Worm (Caenorhabditis elegans) whole organism, L4 larva: ENCODE results near the gene C50C3.5.

Source experiments
- F10B5.3 ChIP-seq: sonication (generic microtip); optimal IDR thresholded peaks from 2 replicates; lab custom pipeline; 2016; ENCODE audit warnings: mild to moderate bottlenecking, missing genetic modification characterization, missing compliant biosample characterization
- F26F4.8 ChIP-seq: fragments of 200-800 bp; sonication (Bioruptor generic); conservative IDR thresholded peaks from 2 replicates; pipeline ENCODE4 v1.3.6; 2022; ENCODE audit warnings: missing genetic modification characterization, missing compliant biosample characterization
- F44E2.7 ChIP-seq: fragments of 200-800 bp; sonication (Bioruptor generic); IDR thresholded peaks from 2 replicates; pipeline ENCODE4 v2.1.2; 2022; ENCODE audit warnings: missing genetic modification characterization, missing compliant biosample characterization
- F49E8.2 ChIP-seq: sonication (generic microtip); optimal IDR thresholded peaks from 2 replicates; lab custom pipeline; 2016; ENCODE audit warnings: missing compliant biosample characterization, mild to moderate bottlenecking, missing genetic modification characterization, borderline replicate concordance
- R02D3.7 ChIP-seq: fragments of 150-350 bp; sonication (generic microtip); optimal IDR thresholded peaks from 3 replicates; lab custom pipeline; 2014; ENCODE audit warnings: missing biosample characterization, missing genetic modification characterization
- T20F7.1 ChIP-seq: fragments of 200-800 bp; sonication (Bioruptor generic); optimal IDR thresholded peaks from 2 replicates; lab custom pipeline; 2018; ENCODE audit warnings: mild to moderate bottlenecking, missing genetic modification characterization, missing compliant biosample characterization
- Y48G9A.11 ChIP-seq: fragments of 200-800 bp; sonication (Bioruptor generic); IDR thresholded peaks from 2 replicates; pipeline ENCODE4 v1.3.6; 2022; ENCODE audit warnings: missing genetic modification reagents, missing genetic modification characterization, missing compliant biosample characterization
- Y5F2A.4 ChIP-seq: fragments of 200-800 bp; sonication (Bioruptor generic); optimal IDR thresholded peaks from 2 replicates; lab custom pipeline; 2018; ENCODE audit warnings: mild to moderate bottlenecking, missing genetic modification characterization, missing compliant biosample characterization
- aha-1 ChIP-seq: fragments of 150-350 bp; peaks from one replicate; lab custom pipeline; 2014; ENCODE audit warnings: missing biosample characterization, missing genetic modification characterization
- attf-4 ChIP-seq: sonication (generic microtip); optimal IDR thresholded peaks from 3 replicates; lab custom pipeline; 2017; ENCODE audit warnings: missing biosample characterization, missing genetic modification characterization
- ceh-20 ChIP-seq: fragments of 200-800 bp; sonication (Bioruptor generic); IDR thresholded peaks from 2 replicates; pipeline ENCODE4 v1.3.6; 2022; ENCODE audit warnings: missing genetic modification reagents, missing genetic modification characterization, missing compliant biosample characterization
- ceh-32 ChIP-seq: sonication (generic microtip); optimal IDR thresholded peaks from 2 replicates; lab custom pipeline; 2016; ENCODE audit warnings: mild to moderate bottlenecking, missing genetic modification characterization, missing compliant biosample characterization; ENCODE audit not compliant: poor library complexity
- ceh-44 ChIP-seq: fragments of 200-800 bp; sonication (Bioruptor generic); IDR thresholded peaks from 2 replicates; pipeline ENCODE4 v1.3.6; 2022; ENCODE audit warnings: missing genetic modification reagents, missing genetic modification characterization, missing compliant biosample characterization
- ctbp-1 ChIP-seq: fragments of 200-800 bp; sonication (Bioruptor generic); IDR thresholded peaks from 2 replicates; pipeline ENCODE4 v1.3.6; 2022; ENCODE audit warnings: missing genetic modification reagents, missing genetic modification characterization, missing compliant biosample characterization
- daf-12 ChIP-seq: fragments of 150-350 bp; optimal IDR thresholded peaks from 2 replicates; lab custom pipeline; 2014; ENCODE audit warnings: missing biosample characterization, missing genetic modification reagents, missing genetic modification characterization
- daf-8 ChIP-seq: fragments of 200-800 bp; sonication (Bioruptor generic); IDR thresholded peaks from 2 replicates; pipeline ENCODE4 v1.3.6; 2022; ENCODE audit warnings: missing genetic modification characterization, missing compliant biosample characterization
- dmd-8 ChIP-seq: fragments of 200-800 bp; sonication (Bioruptor generic); IDR thresholded peaks from 2 replicates; pipeline ENCODE4 v1.3.6; 2022; ENCODE audit warnings: missing genetic modification characterization, missing compliant biosample characterization
- duxl-1 ChIP-seq: sonication (generic microtip); optimal IDR thresholded peaks from 2 replicates; lab custom pipeline; 2016; ENCODE audit warnings: mild to moderate bottlenecking, missing genetic modification characterization, moderate library complexity, missing compliant biosample characterization; ENCODE audit not compliant: poor library complexity
- egl-27 ChIP-seq: sonication (generic microtip); optimal IDR thresholded peaks from 3 replicates; lab custom pipeline; 2017; ENCODE audit warnings: missing biosample characterization, missing genetic modification reagents, missing genetic modification characterization
- fkh-10 ChIP-seq: fragments of 150-350 bp; optimal IDR thresholded peaks from 2 replicates; lab custom pipeline; 2014; ENCODE audit warnings: missing biosample characterization, missing genetic modification reagents, missing genetic modification characterization
- fos-1 ChIP-seq: fragments of 150-350 bp; optimal IDR thresholded peaks from 2 replicates; lab custom pipeline; 2014; ENCODE audit warnings: missing biosample characterization, missing genetic modification characterization
- gei-8 ChIP-seq: fragments of 200-800 bp; sonication (Bioruptor generic); optimal IDR thresholded peaks from 2 replicates; lab custom pipeline; 2018; ENCODE audit warnings: mild to moderate bottlenecking, missing genetic modification characterization, missing compliant biosample characterization
- hif-1 ChIP-seq, 2 experiments: sonication (generic microtip); optimal IDR thresholded peaks; 2 replicates each; lab custom pipeline; 2016 to 2017; ENCODE audit warnings: missing compliant biosample characterization in 2 of 2, missing genetic modification characterization in 2 of 2, missing genetic modification reagents in 2 of 2, missing genotype in 2 of 2, mild to moderate bottlenecking in 1 of 2
- hlh-30 ChIP-seq: sonication (generic microtip); optimal IDR thresholded peaks from 2 replicates; lab custom pipeline; 2017; ENCODE audit warnings: antibody characterized with exemption, mild to moderate bottlenecking, missing genetic modification characterization, missing compliant biosample characterization; ENCODE audit not compliant: insufficient read depth
- lin-13 ChIP-seq: fragments of 150-350 bp; optimal IDR thresholded peaks from 2 replicates; lab custom pipeline; 2014; ENCODE audit warnings: missing biosample characterization, missing genetic modification reagents, missing genetic modification characterization
- lin-38 ChIP-seq: fragments of 200-800 bp; sonication (Bioruptor generic); IDR thresholded peaks from 2 replicates; pipeline ENCODE4 v1.3.6; 2022; ENCODE audit warnings: missing genetic modification reagents, missing genetic modification characterization, missing compliant biosample characterization
- madf-5 ChIP-seq, 2 experiments: fragments of 200-800 bp; sonication (Bioruptor generic); IDR thresholded peaks; 2 replicates each; pipeline ENCODE4 v1.3.6; 2022; ENCODE audit warnings: missing compliant biosample characterization in 2 of 2, missing genetic modification characterization in 2 of 2
- madf-9 ChIP-seq: fragments of 200-800 bp; sonication (Bioruptor generic); conservative IDR thresholded peaks from 2 replicates; pipeline ENCODE4 v1.3.6; 2022; ENCODE audit warnings: missing genetic modification reagents, missing genetic modification characterization, missing compliant biosample characterization
- mdl-1 ChIP-seq, 2 experiments: fragments of 150-350 bp in 1 of 2; sonication (generic microtip) in 1 of 2; optimal IDR thresholded peaks; 2 replicates each; lab custom pipeline; 2014 to 2017; ENCODE audit warnings: missing biosample characterization in 2 of 2, missing genetic modification characterization in 2 of 2
- mdt-29 ChIP-seq: fragments of 200-800 bp; sonication (Bioruptor generic); IDR thresholded peaks from 2 replicates; pipeline ENCODE4 v1.3.6; 2022; ENCODE audit warnings: missing genetic modification reagents, missing genetic modification characterization, missing compliant biosample characterization
- mxl-3 ChIP-seq: fragments of 200-800 bp; sonication (Bioruptor generic); optimal IDR thresholded peaks from 2 replicates; lab custom pipeline; 2018; ENCODE audit warnings: mild to moderate bottlenecking, missing genetic modification characterization, missing compliant biosample characterization
- nhr-11 ChIP-seq: fragments of 150-350 bp; optimal IDR thresholded peaks from 2 replicates; lab custom pipeline; 2014; ENCODE audit warnings: missing biosample characterization, missing genetic modification characterization
- nhr-111 ChIP-seq: fragments of 200-800 bp; sonication (Bioruptor generic); optimal IDR thresholded peaks from 2 replicates; lab custom pipeline; 2018; ENCODE audit warnings: mild to moderate bottlenecking, missing genetic modification characterization, missing compliant biosample characterization
- nhr-6 ChIP-seq: fragments of 150-350 bp; optimal IDR thresholded peaks from 2 replicates; lab custom pipeline; 2014; ENCODE audit warnings: missing biosample characterization, missing genetic modification characterization
- nhr-76 ChIP-seq: fragments of 150-350 bp; optimal IDR thresholded peaks from 2 replicates; lab custom pipeline; 2014; ENCODE audit warnings: missing biosample characterization, missing genetic modification characterization
- pha-4 ChIP-seq, 2 experiments: fragments of 150-350 bp in 1 of 2; fragments of 200-800 bp in 1 of 2; sonication (Bioruptor generic) in 1 of 2; IDR thresholded peaks in 1 of 2; optimal IDR thresholded peaks in 1 of 2; 2 replicates each; pipeline versions ENCODE4 v1.3.6 to Lab custom; 2014 to 2022; ENCODE audit warnings: missing genetic modification characterization in 2 of 2, missing genetic modification reagents in 2 of 2, missing biosample characterization in 1 of 2, missing compliant biosample characterization in 1 of 2
- php-3 ChIP-seq: fragments of 200-800 bp; sonication (Bioruptor generic); IDR thresholded peaks from 2 replicates; pipeline ENCODE4 v1.3.6; 2022; ENCODE audit warnings: missing genetic modification reagents, missing genetic modification characterization, missing compliant biosample characterization
- pqm-1 ChIP-seq: sonication (generic microtip); optimal IDR thresholded peaks from 2 replicates; lab custom pipeline; 2017; ENCODE audit warnings: missing biosample characterization, missing genetic modification characterization
- snpc-4 ChIP-seq: fragments of 150-350 bp; optimal IDR thresholded peaks from 2 replicates; lab custom pipeline; 2014; ENCODE audit warnings: missing biosample characterization, missing genetic modification characterization
- spr-3 ChIP-seq: fragments of 200-800 bp; sonication (Bioruptor generic); optimal IDR thresholded peaks from 2 replicates; lab custom pipeline; 2018; ENCODE audit warnings: mild to moderate bottlenecking, missing genetic modification characterization, missing compliant biosample characterization
- tag-97 ChIP-seq: fragments of 200-800 bp; sonication (Bioruptor generic); IDR thresholded peaks from 2 replicates; pipeline ENCODE4 v1.3.6; 2022; ENCODE audit warnings: missing genetic modification characterization, missing compliant biosample characterization
- tra-1 ChIP-seq: fragments of 200-800 bp; sonication (Bioruptor generic); IDR thresholded peaks from 2 replicates; pipeline ENCODE4 v1.3.6; 2022; ENCODE audit warnings: missing genetic modification reagents, missing genetic modification characterization, missing compliant biosample characterization
- unc-130 ChIP-seq: sonication (generic microtip); optimal IDR thresholded peaks from 2 replicates; lab custom pipeline; 2016; ENCODE audit warnings: missing genetic modification reagents, missing genetic modification characterization, missing compliant biosample characterization
- unc-39 ChIP-seq: sonication (generic microtip); optimal IDR thresholded peaks from 2 replicates; lab custom pipeline; 2017; ENCODE audit warnings: missing biosample characterization, missing genetic modification characterization
- unc-62 ChIP-seq, 3 experiments: fragments of 150-350 bp in 1 of 3; sonication (generic microtip); optimal IDR thresholded peaks in 2 of 3; peaks in 1 of 3; 1 replicate in 1 of 3; 2 replicates in 2 of 3; lab custom pipeline; 2014 to 2017; ENCODE audit warnings: missing biosample characterization in 3 of 3, missing genetic modification characterization in 3 of 3, missing genetic modification reagents in 3 of 3, missing genotype in 1 of 3
- vab-7 ChIP-seq: fragments of 200-800 bp; sonication (Bioruptor generic); IDR thresholded peaks from 2 replicates; pipeline ENCODE4 v1.3.6; 2022; ENCODE audit warnings: missing genetic modification reagents, missing genetic modification characterization, missing compliant biosample characterization
- zag-1 ChIP-seq: fragments of 150-350 bp; optimal IDR thresholded peaks from 2 replicates; lab custom pipeline; 2014; ENCODE audit warnings: missing biosample characterization, missing genetic modification characterization
- zfp-3 ChIP-seq: fragments of 200-800 bp; sonication (Bioruptor generic); conservative IDR thresholded peaks from 2 replicates; pipeline ENCODE4 v1.3.6; 2022; ENCODE audit warnings: missing genetic modification reagents, missing genetic modification characterization, missing compliant biosample characterization
- ztf-11 ChIP-seq: fragments of 150-350 bp; optimal IDR thresholded peaks from 2 replicates; lab custom pipeline; 2014; ENCODE audit warnings: missing biosample characterization, missing genetic modification characterization

Gene C50C3.5

DNA sequence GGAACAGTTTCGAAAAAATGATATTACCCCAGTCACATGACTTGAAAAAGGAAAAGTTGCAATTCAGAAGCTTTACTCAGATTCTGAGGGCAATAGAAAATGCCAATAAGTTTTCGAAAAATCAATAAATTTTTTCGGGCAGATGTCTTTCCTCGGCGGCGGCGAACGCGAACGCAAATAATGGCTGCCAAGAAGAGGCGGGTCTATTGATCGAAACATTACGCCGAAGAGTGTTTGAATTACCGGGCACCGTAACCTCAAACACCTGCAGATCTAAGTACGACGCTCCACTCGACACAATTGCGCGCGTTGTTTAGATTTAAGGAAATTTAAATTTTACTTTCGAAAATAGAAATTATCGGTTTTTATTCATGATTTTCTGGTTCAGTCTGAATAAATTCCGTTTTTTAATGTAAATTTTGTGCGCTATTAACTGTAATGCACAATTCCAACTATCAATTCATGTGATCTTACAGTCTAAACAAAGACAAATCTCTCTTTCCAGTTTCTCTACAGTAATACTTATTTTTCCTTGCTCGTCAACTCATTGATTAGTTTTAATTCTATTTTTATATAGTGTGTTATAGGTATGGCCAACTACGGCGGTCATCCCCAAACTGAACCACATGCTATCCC lies 15.1 kb upstream of the C50C3.5 start, which contains the start of gene prp-8 (continued):
- TF ChIP-seq unc-62 (GFP tag; optimal IDR thresholded peaks at IDR 0.05 in 1 of 2; lab: Kevin White, UChicago), result peak in 1 of 2 experiments; percentile 98
- no peak for TF ChIP-seq unc-62 (tag; optimal IDR thresholded peaks at IDR 0.05; lab: Kevin White, UChicago)
- peak; percentile 99 for TF ChIP-seq T20F7.1
- TF ChIP-seq unc-39, result no peak
- TF ChIP-seq aha-1 (tag; lab: Kevin White, UChicago), result peak; percentile 99
- TF ChIP-seq nhr-11, result peak; percentile 68
- TF ChIP-seq mdt-29 (GFP tag; lab: Robert Waterston, UW), result no peak
- TF ChIP-seq unc-130 (GFP tag; lab: Kevin White, UChicago), result peak; percentile 25
- TF ChIP-seq F26F4.8 (GFP tag; lab: Robert Waterston, UW), result no peak
- TF ChIP-seq snpc-4 (tag; lab: Kevin White, UChicago), result no peak
- peak; percentile 89 for TF ChIP-seq nhr-6
- TF ChIP-seq gei-8 (GFP tag; lab: Kevin White, UChicago), result no peak
- no peak for TF ChIP-seq zag-1 (tag; lab: Kevin White, UChicago)
- TF ChIP-seq egl-27 (tag; lab: Kevin White, UChicago), result no peak
- no peak for TF ChIP-seq ceh-32 (tag; lab: Kevin White, UChicago)
- TF ChIP-seq ceh-20 (GFP tag; lab: Robert Waterston, UW), result peak; percentile 68; the same call in 1 of the 2 replicates
- no peak for TF ChIP-seq F44E2.7
- TF ChIP-seq mxl-3 (GFP tag; lab: Kevin White, UChicago), result peak; percentile 67
- TF ChIP-seq zfp-3 (GFP tag; lab: Robert Waterston, UW), result 0 out of 2 replicates have a peak, but pooled peaks have one; percentile 58
- TF ChIP-seq daf-12 (tag; lab: Kevin White, UChicago), result no peak
- TF ChIP-seq F10B5.3, result no peak
- TF ChIP-seq ctbp-1 (GFP tag; lab: Robert Waterston, UW), result peak; percentile 68
- no peak for TF ChIP-seq nhr-111 (GFP tag; lab: Kevin White, UChicago)
- TF ChIP-seq mdl-1 (tag; optimal IDR thresholded peaks at IDR 0.05; lab: Kevin White, UChicago), result no peak
- TF ChIP-seq tag-97 (GFP tag; lab: Robert Waterston, UW), result no peak
- TF ChIP-seq lin-13 (GFP tag; lab: Kevin White, UChicago), result peak; percentile 88
- no peak for TF ChIP-seq fos-1 (tag; lab: Kevin White, UChicago)
- TF ChIP-seq vab-7 (GFP tag; lab: Robert Waterston, UW), result peak; percentile 26; the same call in 1 of the 2 replicates
- TF ChIP-seq tra-1, result 0 out of 2 replicates have a peak, but pooled peaks have one; percentile 43
- no peak for TF ChIP-seq ceh-44 (GFP tag; lab: Robert Waterston, UW)
- no peak for TF ChIP-seq F49E8.2 (tag; lab: Kevin White, UChicago)
- no peak for TF ChIP-seq pqm-1 (tag; lab: Kevin White, UChicago)
- TF ChIP-seq R02D3.7, result no peak
- TF ChIP-seq pha-4 (GFP tag; IDR thresholded peaks at IDR 0.05; lab: Robert Waterston, UW), result no peak
- peak; percentile 94 for TF ChIP-seq pha-4 (tag; optimal IDR thresholded peaks at IDR 0.05; lab: Kevin White, UChicago)
- peak; percentile 83 for TF ChIP-seq duxl-1 (tag; lab: Kevin White, UChicago)
- TF ChIP-seq Y5F2A.4, result no peak
- peak; percentile 91 for TF ChIP-seq hlh-30 (tag; lab: Kevin White, UChicago)
- no peak for TF ChIP-seq daf-8 (GFP tag; lab: Robert Waterston, UW)
- no peak for TF ChIP-seq madf-5 (GFP tag; IDR thresholded peaks at IDR 0.05; lab: Robert Waterston, UW)
- TF ChIP-seq hif-1 (tag; optimal IDR thresholded peaks at IDR 0.05; lab: Kevin White, UChicago), result peak in 1 of 2 experiments; percentile 80
- no peak for TF ChIP-seq dmd-8 (GFP tag; lab: Robert Waterston, UW)
- TF ChIP-seq madf-9 (GFP tag; lab: Robert Waterston, UW), result no peak
- TF ChIP-seq spr-3 (GFP tag; lab: Kevin White, UChicago), result no peak
- TF ChIP-seq attf-4 (tag; lab: Kevin White, UChicago), result no peak
- TF ChIP-seq ztf-11 (tag; lab: Kevin White, UChicago), result no peak
- peak; percentile 79 for TF ChIP-seq lin-38
- TF ChIP-seq fkh-10 (GFP tag; lab: Kevin White, UChicago), result peak; percentile 74
- TF ChIP-seq Y48G9A.11 (GFP tag; lab: Robert Waterston, UW), result peak; percentile 95
- TF ChIP-seq nhr-76, result no peak
- TF ChIP-seq php-3 (GFP tag; lab: Robert Waterston, UW), result no peak
